Worm (Caenorhabditis elegans) whole organism, early embryonic: ENCODE data around the gene F14D2.19.

ENCODE experiments used
- B0310.2 ChIP-seq: sonication (generic microtip); optimal IDR thresholded peaks from 2 replicates; lab custom pipeline; 2016; ENCODE audit warnings: mild to moderate bottlenecking, missing genetic modification characterization, missing compliant biosample characterization
- F13C5.2 ChIP-seq: sonication (generic microtip); optimal IDR thresholded peaks from 2 replicates; lab custom pipeline; 2017; ENCODE audit warnings: mild to moderate bottlenecking, missing genetic modification characterization, inconsistent platforms, missing compliant biosample characterization
- aly-1 ChIP-seq: sonication (generic microtip); optimal IDR thresholded peaks from 2 replicates; lab custom pipeline; 2016; ENCODE audit warnings: missing genetic modification characterization, missing compliant biosample characterization
- ama-1 ChIP-seq: fragments of 150-350 bp; optimal IDR thresholded peaks from 2 replicates; lab custom pipeline; 2014
- ceh-13 ChIP-seq: fragments of 200-800 bp; sonication (Bioruptor generic); optimal IDR thresholded peaks from 2 replicates; lab custom pipeline; 2018; ENCODE audit warnings: mild to moderate bottlenecking, missing genetic modification characterization, missing compliant biosample characterization
- ceh-36 ChIP-seq: sonication (generic microtip); optimal IDR thresholded peaks from 2 replicates; lab custom pipeline; 2016; ENCODE audit warnings: missing genetic modification characterization, inconsistent platforms, missing compliant biosample characterization
- ets-7 ChIP-seq: sonication (generic microtip); optimal IDR thresholded peaks from 2 replicates; lab custom pipeline; 2016; ENCODE audit warnings: missing genotype, missing genetic modification characterization, missing compliant biosample characterization
- flt-1 ChIP-seq: fragments of 200-800 bp; sonication (Bioruptor generic); IDR thresholded peaks from 2 replicates; pipeline ENCODE4 v1.3.6; 2022; ENCODE audit warnings: missing genetic modification characterization, missing compliant biosample characterization
- hmbx-1 ChIP-seq: sonication (generic microtip); optimal IDR thresholded peaks from 2 replicates; lab custom pipeline; 2016; ENCODE audit warnings: mild to moderate bottlenecking, missing genetic modification characterization, missing compliant biosample characterization
- hmg-4 ChIP-seq: fragments of 200-800 bp; sonication (Bioruptor generic); optimal IDR thresholded peaks from 2 replicates; lab custom pipeline; 2018; ENCODE audit warnings: mild to moderate bottlenecking, missing genetic modification characterization, missing compliant biosample characterization
- hnd-1 ChIP-seq: sonication (generic microtip); optimal IDR thresholded peaks from 2 replicates; lab custom pipeline; 2016; ENCODE audit warnings: missing genetic modification characterization, missing compliant biosample characterization
- pes-1 ChIP-seq: fragments of 200-800 bp; sonication (Bioruptor generic); IDR thresholded peaks from 2 replicates; pipeline ENCODE4 v1.3.6; 2022; ENCODE audit warnings: missing genetic modification reagents, missing genetic modification characterization, missing compliant biosample characterization
- scrt-1 ChIP-seq: fragments of 200-800 bp; sonication (Bioruptor generic); IDR thresholded peaks from 2 replicates; pipeline ENCODE4 v1.3.6; 2022; ENCODE audit warnings: missing genetic modification characterization, missing compliant biosample characterization
- sea-1 ChIP-seq: fragments of 200-800 bp; sonication (Bioruptor generic); conservative IDR thresholded peaks from 2 replicates; pipeline ENCODE4 v1.3.6; 2022; ENCODE audit warnings: missing genetic modification characterization, missing compliant biosample characterization
- tbx-11 ChIP-seq: fragments of 200-800 bp; sonication (Bioruptor generic); IDR thresholded peaks from 2 replicates; pipeline ENCODE4 v1.3.6; 2022; ENCODE audit warnings: missing genetic modification characterization, missing compliant biosample characterization
- tbx-37 ChIP-seq: fragments of 200-800 bp; sonication (Bioruptor generic); conservative IDR thresholded peaks from 2 replicates; pipeline ENCODE4 v1.3.6; 2022; ENCODE audit warnings: missing genetic modification reagents, missing genetic modification characterization, missing compliant biosample characterization
- tra-4 ChIP-seq: sonication (generic microtip); optimal IDR thresholded peaks from 2 replicates; lab custom pipeline; 2017; ENCODE audit warnings: missing genetic modification characterization, missing compliant biosample characterization

The F14D2.19 gene

ce11 chrII:3337039-3337438, at the start of gene F14D2.19:
Gene F14D2.19, minus strand, starts transcription at chrII:3337139.
- TF ChIP-seq pes-1 (GFP tag; lab: Robert Waterston, UW) (no peak), hmbx-1 (tag; lab: Kevin White, UChicago) (no peak), hmg-4 (no peak), scrt-1 (GFP tag; lab: Robert Waterston, UW) (no peak), ama-1 (lab: Kevin White, UChicago) (no peak), hnd-1 (no peak), F13C5.2 (tag; lab: Kevin White, UChicago) (no peak), aly-1 (tag; lab: Kevin White, UChicago) (no peak), sea-1 (GFP tag; lab: Robert Waterston, UW) (no peak), flt-1 (no peak), ets-7 (no peak), B0310.2 (tag; lab: Kevin White, UChicago) (no peak), tra-4 (tag; lab: Kevin White, UChicago) (no peak)

- TF ChIP-seq ceh-36: no peak
- TF ChIP-seq ceh-13 (GFP tag; lab: Kevin White, UChicago): no peak
Observed at ce11 chrII:3385736-3386135, 48.8 kb upstream of the F14D2.19 start, which contains the start of gene T06D4.2. Gene T06D4.2, minus strand, starts transcription at chrII:3385905.

ce11 chrII:3383116-3383515, 46.2 kb upstream of the F14D2.19 start:
- TF ChIP-seq B0310.2 (tag; lab: Kevin White, UChicago): no peak
- TF ChIP-seq flt-1: no peak
- TF ChIP-seq pes-1 (GFP tag; lab: Robert Waterston, UW): no peak
- no peak for TF ChIP-seq F13C5.2 (tag; lab: Kevin White, UChicago)
- no peak for TF ChIP-seq sea-1 (GFP tag; lab: Robert Waterston, UW)
- no peak for TF ChIP-seq ceh-36
- no peak for TF ChIP-seq tbx-11 (GFP tag; lab: Robert Waterston, UW)
- no peak for TF ChIP-seq scrt-1 (GFP tag; lab: Robert Waterston, UW)
- no peak for TF ChIP-seq hmg-4
- TF ChIP-seq tbx-37 (GFP tag; lab: Robert Waterston, UW): no peak
- TF ChIP-seq ets-7: no peak
- TF ChIP-seq ceh-13 (GFP tag; lab: Kevin White, UChicago): no peak
- TF ChIP-seq aly-1 (tag; lab: Kevin White, UChicago): no peak
- no peak for TF ChIP-seq hmbx-1 (tag; lab: Kevin White, UChicago)
- TF ChIP-seq tra-4 (tag; lab: Kevin White, UChicago): no peak

- TF ChIP-seq ceh-13 (GFP tag; lab: Kevin White, UChicago) (no peak), flt-1 (no peak), sea-1 (GFP tag; lab: Robert Waterston, UW) (no peak), ets-7 (no peak)
Observed at ce11 chrII:3381510-3381909, 44.6 kb upstream of the F14D2.19 start, which contains the start of gene T06D4.1. Gene T06D4.1, plus strand, starts transcription at chrII:3381830.

ce11 chrII:3378275-3378674, 41.3 kb upstream of the F14D2.19 start, which contains the start of gene Y49F6C.2:
Gene Y49F6C.2, plus strand, starts transcription at chrII:3378575.
- TF ChIP-seq hmg-4: no peak

- TF ChIP-seq hmg-4 (no peak), tbx-37 (GFP tag; lab: Robert Waterston, UW) (no peak), tbx-11 (GFP tag; lab: Robert Waterston, UW) (no peak), ceh-36 (no peak), hmbx-1 (tag; lab: Kevin White, UChicago) (no peak), ceh-13 (GFP tag; lab: Kevin White, UChicago) (no peak), flt-1 (no peak), scrt-1 (GFP tag; lab: Robert Waterston, UW) (no peak), pes-1 (GFP tag; lab: Robert Waterston, UW) (no peak), aly-1 (tag; lab: Kevin White, UChicago) (no peak), B0310.2 (tag; lab: Kevin White, UChicago) (no peak), hnd-1 (no peak), F13C5.2 (tag; lab: Kevin White, UChicago) (no peak), sea-1 (GFP tag; lab: Robert Waterston, UW) (no peak), ama-1 (lab: Kevin White, UChicago) (no peak)
Observed at ce11 chrII:3376789-3377188, 39.9 kb upstream of the F14D2.19 start, which contains the start of gene bath-9. Gene bath-9, plus strand, starts transcription at chrII:3377089.

- TF ChIP-seq hmbx-1 (tag; lab: Kevin White, UChicago) (no peak), ets-7 (no peak), hmg-4 (no peak), sea-1 (GFP tag; lab: Robert Waterston, UW) (no peak), tbx-11 (GFP tag; lab: Robert Waterston, UW) (no peak), pes-1 (GFP tag; lab: Robert Waterston, UW) (no peak), hnd-1 (no peak), B0310.2 (tag; lab: Kevin White, UChicago) (no peak), aly-1 (tag; lab: Kevin White, UChicago) (no peak), ceh-36 (no peak), F13C5.2 (tag; lab: Kevin White, UChicago) (no peak), tbx-37 (GFP tag; lab: Robert Waterston, UW) (no peak), ama-1 (lab: Kevin White, UChicago) (no peak)
Observed at ce11 chrII:3375302-3375701, 38.4 kb upstream of the F14D2.19 start.

- no peak for TF ChIP-seq B0310.2 (tag; lab: Kevin White, UChicago)
- TF ChIP-seq F13C5.2 (tag; lab: Kevin White, UChicago): no peak
- TF ChIP-seq tbx-37 (GFP tag; lab: Robert Waterston, UW): no peak
- no peak for TF ChIP-seq ceh-36
- TF ChIP-seq sea-1 (GFP tag; lab: Robert Waterston, UW): no peak
- TF ChIP-seq ets-7: no peak
Observed at ce11 chrII:3374779-3375178, 37.8 kb upstream of the F14D2.19 start, which contains the start of gene bath-10. Gene bath-10, plus strand, starts transcription at chrII:3375079.
